Fruit fly (Drosophila melanogaster) whole organism: Measurements from ENCODE around the gene Gr68a.

Experiments used
- CG8478 ChIP-seq: fragments of >200 bp; optimal IDR thresholded peaks from 2 replicates; lab custom pipeline; 2018; ENCODE audit warnings: inconsistent platforms
- Dll ChIP-seq: fragments of >200 bp; optimal IDR thresholded peaks from 2 replicates; lab custom pipeline; 2017
- EcR ChIP-seq, 2 experiments: fragments of >200 bp; optimal IDR thresholded peaks; 2 replicates each; lab custom pipeline; 2017; ENCODE audit warnings: missing biosample characterization in 2 of 2, missing genetic modification characterization in 2 of 2, missing genetic modification reagents in 2 of 2
- pan ChIP-seq: fragments of >200 bp; optimal IDR thresholded peaks from 2 replicates; lab custom pipeline; 2017
- psq ChIP-seq: fragments of >200 bp; optimal IDR thresholded peaks from 2 replicates; lab custom pipeline; 2017
- usp ChIP-seq: fragments of >200 bp; optimal IDR thresholded peaks from 2 replicates; lab custom pipeline; 2017; ENCODE audit warnings: missing biosample characterization, missing genetic modification characterization, mixed read lengths

Gr68a gene

dm6 chr3L:11772608-11773017 lies 21.5 kb downstream of the Gr68a start:
- no peak for TF ChIP-seq EcR (GFP tag; optimal IDR thresholded peaks at IDR 0.05; lab: Kevin White, UChicago)
- no peak for TF ChIP-seq Dll (lab: Kevin White, UChicago)
- TF ChIP-seq CG8478 (lab: Kevin White, UChicago), result no peak
- TF ChIP-seq pan, result no peak
- TF ChIP-seq usp (GFP tag; lab: Kevin White, UChicago), result no peak
- no peak for TF ChIP-seq psq (lab: Kevin White, UChicago)

dm6 chr3L:11773796-11774195 lies 22.7 kb downstream of the Gr68a start:
- no peak for TF ChIP-seq pan
- TF ChIP-seq EcR (GFP tag; optimal IDR thresholded peaks at IDR 0.05; lab: Kevin White, UChicago), result no peak
- TF ChIP-seq CG8478 (lab: Kevin White, UChicago), result no peak
- TF ChIP-seq usp (GFP tag; lab: Kevin White, UChicago), result no peak

- TF ChIP-seq usp (GFP tag; lab: Kevin White, UChicago) (no peak), EcR (GFP tag; optimal IDR thresholded peaks at IDR 0.05; lab: Kevin White, UChicago) (no peak), psq (lab: Kevin White, UChicago) (no peak), Dll (lab: Kevin White, UChicago) (no peak), CG8478 (lab: Kevin White, UChicago) (no peak), pan (no peak)
Observed at dm6 chr3L:11774401-11774800, 23.3 kb downstream of the Gr68a start, which contains the start of gene Tim13. Tim13 (minus strand) TSS chr3L:11774501.

- TF ChIP-seq psq (lab: Kevin White, UChicago), result no peak
- no peak for TF ChIP-seq usp (GFP tag; lab: Kevin White, UChicago)
- no peak for TF ChIP-seq EcR (GFP tag; optimal IDR thresholded peaks at IDR 0.05; lab: Kevin White, UChicago)
- TF ChIP-seq CG8478 (lab: Kevin White, UChicago), result no peak
- no peak for TF ChIP-seq pan
- TF ChIP-seq Dll (lab: Kevin White, UChicago), result no peak
Observed at dm6 chr3L:11776731-11777130, 25.6 kb downstream of the Gr68a start, which contains the start of gene CG14131. CG14131 (plus strand) TSS chr3L:11777073.

dm6 chr3L:11777348-11777958 lies 26.3 kb downstream of the Gr68a start:
- TF ChIP-seq usp (GFP tag; lab: Kevin White, UChicago) (no peak), EcR (GFP tag; optimal IDR thresholded peaks at IDR 0.05; lab: Kevin White, UChicago) (no peak), pan (no peak), psq (lab: Kevin White, UChicago) (no peak)

dm6 chr3L:11785291-11785690 lies 34.2 kb downstream of the Gr68a start:
- TF ChIP-seq pan (no peak), EcR (GFP tag; optimal IDR thresholded peaks at IDR 0.05; lab: Kevin White, UChicago) (no peak), usp (GFP tag; lab: Kevin White, UChicago) (no peak), psq (lab: Kevin White, UChicago) (no peak), CG8478 (lab: Kevin White, UChicago) (no peak), Dll (lab: Kevin White, UChicago) (no peak)

dm6 chr3L:11788195-11788594 lies 37.1 kb downstream of the Gr68a start:
- TF ChIP-seq CG8478 (lab: Kevin White, UChicago), result no peak
- TF ChIP-seq Dll (lab: Kevin White, UChicago), result no peak
- TF ChIP-seq usp (GFP tag; lab: Kevin White, UChicago), result no peak
- no peak for TF ChIP-seq EcR (GFP tag; optimal IDR thresholded peaks at IDR 0.05; lab: Kevin White, UChicago)
- TF ChIP-seq psq (lab: Kevin White, UChicago), result no peak
- no peak for TF ChIP-seq pan

- no peak for TF ChIP-seq usp (GFP tag; lab: Kevin White, UChicago)
- TF ChIP-seq psq (lab: Kevin White, UChicago), result peak; percentile 16
- TF ChIP-seq EcR (GFP tag; optimal IDR thresholded peaks at IDR 0.05; lab: Kevin White, UChicago), result no peak
- no peak for TF ChIP-seq pan
- no peak for TF ChIP-seq CG8478 (lab: Kevin White, UChicago)
Observed at dm6 chr3L:11788936-11789352, 37.8 kb downstream of the Gr68a start.

- TF ChIP-seq Dll (lab: Kevin White, UChicago) (no peak), psq (lab: Kevin White, UChicago) (peak; percentile 8), usp (GFP tag; lab: Kevin White, UChicago) (no peak), EcR (GFP tag; optimal IDR thresholded peaks at IDR 0.05; lab: Kevin White, UChicago) (no peak), CG8478 (lab: Kevin White, UChicago) (no peak), pan (no peak)
Observed at dm6 chr3L:11789773-11790172, 38.7 kb downstream of the Gr68a start, which contains the start of gene Pi3K68D. Pi3K68D (minus strand) TSS chr3L:11790013.

dm6 chr3L:11793233-11793800 lies 42.2 kb downstream of the Gr68a start, which contains the start of the genes twy and CG10907:
twy (minus strand) TSS chr3L:11793283.
CG10907 (plus strand) TSS chr3L:11793514.
- TF ChIP-seq EcR (GFP tag; optimal IDR thresholded peaks at IDR 0.05; lab: Kevin White, UChicago), result no peak
- TF ChIP-seq Dll (lab: Kevin White, UChicago), result no peak
- TF ChIP-seq psq (lab: Kevin White, UChicago), result no peak
- TF ChIP-seq usp (GFP tag; lab: Kevin White, UChicago), result no peak

- TF ChIP-seq EcR (GFP tag; optimal IDR thresholded peaks at IDR 0.05; lab: Kevin White, UChicago), result no peak
- no peak for TF ChIP-seq usp (GFP tag; lab: Kevin White, UChicago)
- no peak for TF ChIP-seq Dll (lab: Kevin White, UChicago)
- TF ChIP-seq CG8478 (lab: Kevin White, UChicago), result no peak
- TF ChIP-seq psq (lab: Kevin White, UChicago), result no peak
- TF ChIP-seq pan, result no peak
Observed at dm6 chr3L:11795440-11795983, 44.4 kb downstream of the Gr68a start, which contains the start of gene Klp68D. Klp68D (plus strand) TSS chr3L:11795614.
